Worm (Caenorhabditis elegans): ENCODE measurements around the gene ubh-4.

DNA sequence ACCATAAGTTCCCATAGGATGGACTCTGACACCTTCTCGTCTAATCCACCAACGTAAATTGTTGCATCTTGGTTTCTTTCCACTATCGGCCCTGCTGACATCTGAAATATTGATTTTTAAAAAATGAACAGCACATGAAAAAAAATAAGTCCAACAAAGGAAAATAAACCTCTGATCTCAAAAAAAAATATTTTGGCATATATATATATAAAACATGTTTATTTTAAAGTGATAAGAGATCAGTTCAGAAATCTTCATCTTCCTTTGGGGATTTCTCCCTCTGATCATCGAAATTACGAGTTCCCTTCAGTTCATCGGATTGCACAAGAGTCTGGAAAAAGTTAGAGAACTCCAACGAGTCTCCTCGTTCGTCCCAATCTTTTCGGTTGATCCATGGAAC lies 3.7 kb downstream of the ubh-4 start, which contains the start of gene sap-49:
- TF ChIP-seq tbx-2 (tag; optimal IDR thresholded peaks at IDR 0.05) (no peak), pha-4 (tag; optimal IDR thresholded peaks at IDR 0.05) (no peak), pag-3 (tag; optimal IDR thresholded peaks at IDR 0.05; ENCODE audit: borderline replicate concordance) (no peak), sox-4 (tag; optimal IDR thresholded peaks at IDR 0.05) (no peak), hlh-8 (tag; optimal IDR thresholded peaks at IDR 0.05) (no peak), unc-86 (tag; optimal IDR thresholded peaks at IDR 0.05) (no peak), ceh-45 (GFP tag; IDR thresholded peaks at IDR 0.05) (no peak), dmd-4 (tag; optimal IDR thresholded peaks at IDR 0.05; ENCODE audit: borderline replicate concordance) (no peak), ceh-48 (tag; optimal IDR thresholded peaks at IDR 0.05) (no peak), ahr-1 (tag; optimal IDR thresholded peaks at IDR 0.05) (no peak), pqm-1 (tag; optimal IDR thresholded peaks at IDR 0.05) (no peak)

All from whole organism, late embryonic.